Fruit fly (Drosophila melanogaster): ENCODE results near the gene CG14662.

Gene CG14662

DNA sequence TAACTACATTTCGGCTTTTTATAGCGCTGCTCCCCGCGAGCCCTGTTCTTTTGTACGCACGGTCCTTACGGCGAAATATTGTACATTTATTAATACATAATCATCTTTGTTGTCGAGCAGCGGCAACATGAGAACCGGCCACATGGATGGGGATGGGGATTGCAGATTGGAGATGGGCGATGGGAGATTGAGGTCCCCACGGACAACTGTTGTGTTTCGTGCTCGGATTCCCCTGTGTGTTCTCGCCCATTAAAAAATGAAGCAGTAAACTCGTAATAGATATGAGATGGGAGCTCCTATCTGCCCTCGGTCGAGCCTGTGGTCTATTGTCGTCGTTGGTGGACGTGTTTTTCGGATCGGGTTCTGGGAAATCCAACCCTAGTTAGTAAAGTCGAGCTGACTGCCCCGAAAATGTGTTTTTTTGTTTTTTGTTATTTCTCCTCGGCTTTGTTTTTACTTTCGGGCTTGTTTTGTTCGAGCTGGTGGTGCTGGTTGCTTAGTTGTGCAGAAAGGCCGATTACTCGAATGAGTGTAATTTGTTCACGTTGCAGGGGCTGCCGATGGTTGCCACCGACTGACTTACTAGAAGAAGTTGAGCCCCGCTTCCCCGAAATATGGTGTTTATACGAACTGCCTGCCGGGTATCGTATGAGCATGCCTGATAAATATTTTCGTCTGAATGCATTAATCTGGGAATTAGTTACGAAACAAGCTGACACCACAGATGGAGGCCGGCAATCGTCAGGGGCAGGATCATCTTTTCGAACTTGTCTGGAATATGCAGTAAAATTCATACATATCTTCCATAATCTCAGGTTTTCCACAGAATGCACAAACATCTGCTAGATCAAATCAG is 41.6 kb upstream of the CG14662 start (continued):
- TF ChIP-seq corto (GFP tag; optimal IDR thresholded peaks at IDR 0.05) (no peak), CG2116 (GFP tag; optimal IDR thresholded peaks at IDR 0.05) (no peak), D (optimal IDR thresholded peaks at IDR 0.05) (peak; percentile 14), D (GFP tag; optimal IDR thresholded peaks at IDR 0.05) (no peak), CG8944 (GFP tag; optimal IDR thresholded peaks at IDR 0.05) (no peak), CG1233 (GFP tag; optimal IDR thresholded peaks at IDR 0.05) (no peak), H15 (GFP tag; IDR thresholded peaks at IDR 0.05) (0 out of 3 replicates have a peak, but pooled peaks have one; percentile 22), Fer3 (tag; optimal IDR thresholded peaks at IDR 0.05) (no peak), pan (optimal IDR thresholded peaks at IDR 0.05) (no peak), pan (GFP tag; optimal IDR thresholded peaks at IDR 0.05 in 1 of 2, IDR thresholded peaks at IDR 0.05 in 1 of 2) (peak in 1 of 2 experiments; percentile 7), sens (GFP tag) (peak; percentile 69), Stat92E (GFP tag; optimal IDR thresholded peaks at IDR 0.05) (peak in 1 of 3 experiments; percentile 92), scrt (GFP tag; optimal IDR thresholded peaks at IDR 0.05) (peak; percentile 21), CG16815 (GFP tag; optimal IDR thresholded peaks at IDR 0.05) (no peak), run (tag; optimal IDR thresholded peaks at IDR 0.05) (no peak), PHDP (tag; optimal IDR thresholded peaks at IDR 0.05) (no peak), vvl (GFP tag; IDR thresholded peaks at IDR 0.05) (no peak), stwl (tag; optimal IDR thresholded peaks at IDR 0.05) (no peak), CG15514 (GFP tag; optimal IDR thresholded peaks at IDR 0.05) (no peak), CG5245 (GFP tag; optimal IDR thresholded peaks at IDR 0.05) (no peak), CG13296 (GFP tag; optimal IDR thresholded peaks at IDR 0.05) (no peak), org-1 (GFP tag; optimal IDR thresholded peaks at IDR 0.05) (no peak), abd-A (tag; optimal IDR thresholded peaks at IDR 0.05) (peak; percentile 88), CG10543 (GFP tag; optimal IDR thresholded peaks at IDR 0.05) (peak; percentile 4), caup (GFP tag; optimal IDR thresholded peaks at IDR 0.05; ENCODE audit: severe bottlenecking) (no peak), CG16813 (GFP tag; IDR thresholded peaks at IDR 0.05; ENCODE audit: partially characterized antibody) (no peak), kni (GFP tag; optimal IDR thresholded peaks at IDR 0.05) (peak; percentile 74), H2.0 (GFP tag; IDR thresholded peaks at IDR 0.05) (no peak), CG1832 (GFP tag; optimal IDR thresholded peaks at IDR 0.05) (no peak), NFAT (GFP tag; IDR thresholded peaks at IDR 0.05) (no peak), repo (GFP tag; optimal IDR thresholded peaks at IDR 0.05) (no peak)

- TF ChIP-seq ab (GFP tag; optimal IDR thresholded peaks at IDR 0.05) (no peak), Bgb (GFP tag; IDR thresholded peaks at IDR 0.05; ENCODE audit: partially characterized antibody) (no peak), amos (GFP tag; IDR thresholded peaks at IDR 0.05; ENCODE audit: partially characterized antibody) (no peak), Lim3 (GFP tag; IDR thresholded peaks at IDR 0.05) (no peak), danr (GFP tag; IDR thresholded peaks at IDR 0.05) (no peak), gsb-n (tag; optimal IDR thresholded peaks at IDR 0.05) (no peak), Hand (GFP tag; optimal IDR thresholded peaks at IDR 0.05) (no peak), Opbp (GFP tag; IDR thresholded peaks at IDR 0.05; ENCODE audit: partially characterized antibody) (no peak), trh (GFP tag; optimal IDR thresholded peaks at IDR 0.05) (no peak), jing (GFP tag; optimal IDR thresholded peaks at IDR 0.05) (no peak), CG2199 (GFP tag; IDR thresholded peaks at IDR 0.05) (peak; percentile 53; the same call in 1 of the 3 replicates), da (GFP tag; optimal IDR thresholded peaks at IDR 0.05) (no peak), CG7372 (GFP tag; IDR thresholded peaks at IDR 0.05) (no peak), CG17802 (tag; optimal IDR thresholded peaks at IDR 0.05) (no peak), CG3407 (GFP tag; optimal IDR thresholded peaks at IDR 0.05) (no peak), aop (GFP tag; IDR thresholded peaks at IDR 0.05) (no peak), HLH54F (GFP tag; optimal IDR thresholded peaks at IDR 0.05) (no peak)
These were observed 39.7 kb upstream of the CG14662 start for dm6 chr3R:5023514-5024397.
